Fruit fly (Drosophila melanogaster) whole organism: ENCODE data around the gene Lcp65Ag1.

Source experiments
- CG8478 ChIP-seq: fragments of >200 bp; optimal IDR thresholded peaks from 2 replicates; lab custom pipeline; 2018; ENCODE audit warnings: inconsistent platforms
- Dll ChIP-seq: fragments of >200 bp; optimal IDR thresholded peaks from 2 replicates; lab custom pipeline; 2017
- pan ChIP-seq: fragments of >200 bp; optimal IDR thresholded peaks from 2 replicates; lab custom pipeline; 2017
- psq ChIP-seq: fragments of >200 bp; optimal IDR thresholded peaks from 2 replicates; lab custom pipeline; 2017
- usp ChIP-seq: fragments of >200 bp; optimal IDR thresholded peaks from 2 replicates; lab custom pipeline; 2017; ENCODE audit warnings: missing biosample characterization, missing genetic modification characterization, mixed read lengths

dm6 chr3L:6108264-6109060, 26.6 kb downstream of the Lcp65Ag1 start:
- no peak for TF ChIP-seq psq (lab: Kevin White, UChicago)
- TF ChIP-seq pan (lab: Kevin White, UChicago): no peak
- no peak for TF ChIP-seq usp
- no peak for TF ChIP-seq CG8478 (lab: Kevin White, UChicago)
- no peak for TF ChIP-seq Dll (lab: Kevin White, UChicago)
